Worm (Caenorhabditis elegans) whole organism, L2 larva: ENCODE measurements around the gene F09C6.16.

Experiments used
- C34F6.9 ChIP-seq: fragments of 150-350 bp; optimal IDR thresholded peaks from 2 replicates; lab custom pipeline; 2014; ENCODE audit warnings: missing biosample characterization, missing genetic modification characterization
- R02D3.7 ChIP-seq: fragments of 150-350 bp; optimal IDR thresholded peaks from 2 replicates; lab custom pipeline; 2014; ENCODE audit warnings: missing biosample characterization, missing genetic modification characterization
- ZK546.5 ChIP-seq: sonication (generic microtip); optimal IDR thresholded peaks from 2 replicates; lab custom pipeline; 2017; ENCODE audit warnings: missing biosample characterization, missing genetic modification characterization
- alr-1 ChIP-seq: fragments of 150-350 bp; optimal IDR thresholded peaks from 2 replicates; lab custom pipeline; 2014; ENCODE audit warnings: missing biosample characterization, missing genetic modification characterization
- ama-1 ChIP-seq: fragments of 150-350 bp; optimal IDR thresholded peaks from 2 replicates; lab custom pipeline; 2018; ENCODE audit warnings: inconsistent platforms
- blmp-1 ChIP-seq: sonication (generic microtip); optimal IDR thresholded peaks from 2 replicates; lab custom pipeline; 2017; ENCODE audit warnings: missing genetic modification characterization, mild to moderate bottlenecking, missing compliant biosample characterization, antibody characterized with exemption, moderate library complexity; ENCODE audit not compliant: insufficient read depth
- ceh-16 ChIP-seq: fragments of 150-350 bp; optimal IDR thresholded peaks from 2 replicates; lab custom pipeline; 2014; ENCODE audit warnings: missing biosample characterization, missing genetic modification characterization
- ceh-82 ChIP-seq: fragments of 150-350 bp; optimal IDR thresholded peaks from 2 replicates; lab custom pipeline; 2014; ENCODE audit warnings: missing biosample characterization, missing genetic modification characterization
- crh-2 ChIP-seq: sonication (generic microtip); optimal IDR thresholded peaks from 2 replicates; lab custom pipeline; 2017; ENCODE audit warnings: missing biosample characterization, missing genetic modification characterization
- egl-27 ChIP-seq: sonication (generic microtip); optimal IDR thresholded peaks from 3 replicates; lab custom pipeline; 2017; ENCODE audit warnings: missing biosample characterization, missing genetic modification reagents, missing genetic modification characterization
- elt-3 ChIP-seq: sonication (generic microtip); optimal IDR thresholded peaks from 2 replicates; lab custom pipeline; 2017; ENCODE audit warnings: missing biosample characterization, missing genetic modification characterization
- fos-1 ChIP-seq: fragments of 150-350 bp; optimal IDR thresholded peaks from 2 replicates; lab custom pipeline; 2014; ENCODE audit warnings: missing biosample characterization, missing genetic modification characterization
- lin-11 ChIP-seq: fragments of 150-350 bp; sonication (generic microtip); optimal IDR thresholded peaks from 2 replicates; lab custom pipeline; 2014; ENCODE audit warnings: missing biosample characterization, missing genetic modification characterization, inconsistent platforms, mixed read lengths
- lin-13 ChIP-seq: fragments of 150-350 bp; optimal IDR thresholded peaks from 2 replicates; lab custom pipeline; 2014; ENCODE audit warnings: missing biosample characterization, missing genetic modification reagents, missing genetic modification characterization
- lin-39 ChIP-seq: fragments of 150-350 bp; optimal IDR thresholded peaks from 2 replicates; lab custom pipeline; 2014; ENCODE audit warnings: missing biosample characterization, missing genetic modification reagents, missing genetic modification characterization
- mbf-1 ChIP-seq: sonication (generic microtip); optimal IDR thresholded peaks from 2 replicates; lab custom pipeline; 2017; ENCODE audit warnings: missing biosample characterization, missing genetic modification characterization
- nhr-10 ChIP-seq: sonication (generic microtip); optimal IDR thresholded peaks from 2 replicates; lab custom pipeline; 2017; ENCODE audit warnings: missing biosample characterization, missing genetic modification characterization
- nhr-11 ChIP-seq: fragments of 150-350 bp; optimal IDR thresholded peaks from 2 replicates; lab custom pipeline; 2014; ENCODE audit warnings: missing biosample characterization, missing genetic modification characterization
- nhr-12 ChIP-seq: fragments of 150-350 bp; optimal IDR thresholded peaks from 2 replicates; lab custom pipeline; 2014; ENCODE audit warnings: missing biosample characterization, missing genetic modification characterization
- nhr-129 ChIP-seq: fragments of 150-350 bp; optimal IDR thresholded peaks from 2 replicates; lab custom pipeline; 2014; ENCODE audit warnings: missing biosample characterization, missing genetic modification characterization
- nhr-23 ChIP-seq: fragments of 150-350 bp; optimal IDR thresholded peaks from 2 replicates; lab custom pipeline; 2014; ENCODE audit warnings: missing biosample characterization, missing genetic modification reagents, missing genetic modification characterization
- nhr-237 ChIP-seq: fragments of 150-350 bp; optimal IDR thresholded peaks from 2 replicates; lab custom pipeline; 2014; ENCODE audit warnings: missing biosample characterization, missing genetic modification characterization
- nhr-25 ChIP-seq: fragments of 150-350 bp; sonication (generic microtip); optimal IDR thresholded peaks from 3 replicates; lab custom pipeline; 2014; ENCODE audit warnings: missing biosample characterization, missing genetic modification characterization
- nhr-6 ChIP-seq: fragments of 150-350 bp; optimal IDR thresholded peaks from 2 replicates; lab custom pipeline; 2014; ENCODE audit warnings: missing biosample characterization, missing genetic modification characterization
- nhr-77 ChIP-seq: fragments of 150-350 bp; optimal IDR thresholded peaks from 2 replicates; lab custom pipeline; 2014; ENCODE audit warnings: missing biosample characterization, missing genetic modification characterization
- sem-4 ChIP-seq: fragments of 150-350 bp; optimal IDR thresholded peaks from 2 replicates; lab custom pipeline; 2014; ENCODE audit warnings: missing biosample characterization, missing genetic modification reagents, missing genetic modification characterization
- sma-3 ChIP-seq: sonication (generic microtip); optimal IDR thresholded peaks from 2 replicates; lab custom pipeline; 2016; ENCODE audit warnings: missing genetic modification reagents, missing genetic modification characterization, missing compliant biosample characterization
- sma-9 ChIP-seq, 2 experiments: fragments of 150-350 bp in 1 of 2; sonication (generic microtip) in 1 of 2; optimal IDR thresholded peaks; 2 replicates each; lab custom pipeline; 2014 to 2016; ENCODE audit warnings: missing genetic modification characterization in 2 of 2, mild to moderate bottlenecking in 1 of 2, missing biosample characterization in 1 of 2, missing compliant biosample characterization in 1 of 2, missing genetic modification reagents in 1 of 2, moderate library complexity in 1 of 2
- unc-39 ChIP-seq: fragments of 150-350 bp; optimal IDR thresholded peaks from 2 replicates; lab custom pipeline; 2014; ENCODE audit warnings: missing biosample characterization, missing genetic modification characterization
- unc-62 ChIP-seq: fragments of 150-350 bp; optimal IDR thresholded peaks from 2 replicates; lab custom pipeline; 2014; ENCODE audit warnings: missing biosample characterization, missing genetic modification reagents, missing genetic modification characterization
- zag-1 ChIP-seq: fragments of 150-350 bp; optimal IDR thresholded peaks from 2 replicates; lab custom pipeline; 2014; ENCODE audit warnings: missing biosample characterization, missing genetic modification characterization
- ztf-1 ChIP-seq: fragments of 200-800 bp; sonication (Bioruptor generic); conservative IDR thresholded peaks from 2 replicates; pipeline ENCODE4 v1.3.6; 2022; ENCODE audit warnings: missing genetic modification characterization, missing compliant biosample characterization
- ztf-11 ChIP-seq: sonication (generic microtip); optimal IDR thresholded peaks from 2 replicates; lab custom pipeline; 2017; ENCODE audit warnings: missing biosample characterization, missing genetic modification characterization

The F09C6.16 gene

ce11 chrV:16919675-16920074 is 9.9 kb upstream of the F09C6.16 start:
- TF ChIP-seq nhr-12 (tag; lab: Kevin White, UChicago) (no peak), nhr-10 (tag; lab: Kevin White, UChicago) (no peak), lin-11 (no peak), mbf-1 (tag; lab: Kevin White, UChicago) (no peak), nhr-25 (tag; lab: Kevin White, UChicago) (no peak), crh-2 (tag; lab: Kevin White, UChicago) (no peak), C34F6.9 (tag; lab: Kevin White, UChicago) (no peak), nhr-237 (no peak), lin-39 (tag; lab: Kevin White, UChicago) (no peak), elt-3 (tag; lab: Kevin White, UChicago) (no peak), ceh-16 (tag; lab: Kevin White, UChicago) (no peak), blmp-1 (tag; lab: Kevin White, UChicago) (no peak), zag-1 (tag; lab: Kevin White, UChicago) (no peak), lin-13 (no peak), R02D3.7 (no peak), ztf-11 (tag; lab: Kevin White, UChicago) (no peak)
- TF ChIP-seq, all 48 proteins: peak for 0

ce11 chrV:16918378-16918777 is 8.6 kb upstream of the F09C6.16 start, which contains the start of the genes fbxa-206 and Y102A5C.2:
TSS of gene fbxa-206 (minus strand) at chrV:16918478.
TSS of gene Y102A5C.2 (plus strand) at chrV:16918731.
- TF ChIP-seq sma-3 (GFP tag; lab: Kevin White, UChicago) (no peak), ztf-11 (tag; lab: Kevin White, UChicago) (no peak), blmp-1 (tag; lab: Kevin White, UChicago) (no peak), sma-9 (GFP tag; optimal IDR thresholded peaks at IDR 0.05; lab: Kevin White, UChicago) (no peak), sma-9 (tag; optimal IDR thresholded peaks at IDR 0.05; lab: Kevin White, UChicago) (no peak), ama-1 (lab: Kevin White, UChicago) (no peak), alr-1 (no peak), nhr-6 (no peak), nhr-77 (tag; lab: Kevin White, UChicago) (no peak), ceh-82 (tag; lab: Kevin White, UChicago) (no peak), ZK546.5 (tag; lab: Kevin White, UChicago) (no peak), egl-27 (tag; lab: Kevin White, UChicago) (no peak), nhr-25 (tag; lab: Kevin White, UChicago) (no peak), elt-3 (tag; lab: Kevin White, UChicago) (no peak)

DNA sequence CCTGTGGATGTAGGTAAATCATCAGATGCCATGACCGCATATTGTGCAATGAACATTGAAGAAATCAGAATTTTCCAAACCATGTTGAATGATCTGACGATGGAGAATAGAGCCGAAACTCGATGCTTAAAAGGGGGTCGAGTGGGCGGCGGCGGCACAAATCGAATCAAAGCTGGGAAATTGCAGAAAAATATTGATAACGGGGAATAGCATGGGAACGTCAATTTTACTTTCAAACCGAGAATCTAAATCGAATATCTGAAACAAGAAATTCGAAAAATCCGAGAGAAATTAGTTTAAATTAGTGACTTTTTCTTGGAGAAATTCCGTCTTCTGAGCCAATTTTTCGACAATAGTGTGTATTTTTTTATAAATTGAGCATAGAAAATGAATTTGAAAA is 6.3 kb upstream of the F09C6.16 start, which contains the start of gene F09C6.10:
Gene F09C6.10 (minus strand): TSS at position 101 of the 400 bp plus-strand sequence.
- no peak for TF ChIP-seq nhr-11
- TF ChIP-seq unc-62 (GFP tag; lab: Kevin White, UChicago): no peak
- no peak for TF ChIP-seq nhr-10 (tag; lab: Kevin White, UChicago)
- no peak for TF ChIP-seq nhr-6
- no peak for TF ChIP-seq ZK546.5 (tag; lab: Kevin White, UChicago)
- TF ChIP-seq nhr-129 (tag; lab: Kevin White, UChicago): no peak
- TF ChIP-seq unc-39: no peak
- no peak for TF ChIP-seq nhr-237
- TF ChIP-seq nhr-23 (tag; lab: Kevin White, UChicago): no peak
- TF ChIP-seq fos-1 (tag; lab: Kevin White, UChicago): no peak
- TF ChIP-seq zag-1 (tag; lab: Kevin White, UChicago): no peak

DNA sequence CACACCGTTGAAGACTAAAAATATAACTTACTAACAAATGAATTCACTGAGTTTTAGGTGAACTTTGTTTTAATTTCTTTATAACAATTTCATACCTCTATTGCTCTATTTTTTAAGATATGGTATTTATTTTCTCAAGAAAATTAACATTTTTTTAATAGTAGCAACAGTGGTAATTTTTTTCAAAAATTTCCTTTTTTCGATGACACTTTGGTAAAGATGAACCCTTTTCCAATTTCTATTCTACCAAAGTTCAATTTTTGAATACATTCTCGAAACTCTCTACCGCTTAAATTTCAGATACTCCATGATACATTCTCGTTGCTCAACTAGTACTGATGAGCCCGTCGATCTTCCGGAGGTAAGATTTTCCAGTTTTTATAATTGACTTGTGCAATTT is 2.2 kb upstream of the F09C6.16 start, which contains the start of gene nhr-116:
Gene nhr-116 (plus strand): TSS at position 301 of the 400 bp plus-strand sequence.
- no peak for TF ChIP-seq nhr-6
- no peak for TF ChIP-seq nhr-25 (tag; lab: Kevin White, UChicago)
- no peak for TF ChIP-seq nhr-23 (tag; lab: Kevin White, UChicago)
- TF ChIP-seq sem-4 (tag; lab: Kevin White, UChicago): no peak
- TF ChIP-seq fos-1 (tag; lab: Kevin White, UChicago): no peak
- TF ChIP-seq ztf-1 (GFP tag; lab: Robert Waterston, UW): no peak
- TF ChIP-seq blmp-1 (tag; lab: Kevin White, UChicago): no peak
- TF ChIP-seq, all 48 proteins: peak for 0

DNA sequence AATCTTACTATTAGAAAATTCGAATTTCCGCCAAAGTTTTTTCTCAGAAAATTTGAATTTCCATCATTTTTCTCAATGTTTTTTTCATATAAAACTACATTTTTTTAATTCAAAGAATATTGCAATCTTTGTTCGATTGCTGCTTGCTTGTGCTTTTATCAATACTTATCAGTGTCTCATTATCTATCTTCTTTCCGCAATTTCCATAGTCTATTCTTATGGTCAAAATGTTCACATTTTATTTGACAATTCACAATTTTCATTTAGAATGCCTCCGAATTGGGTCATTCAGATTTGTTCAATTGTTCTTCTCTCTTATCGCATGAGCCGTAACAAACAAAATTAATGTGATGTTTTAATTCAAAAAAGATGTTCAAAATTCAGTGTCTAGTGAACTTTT is 1.5 kb upstream of the F09C6.16 start:
- TF ChIP-seq nhr-10 (tag; lab: Kevin White, UChicago) (no peak), fos-1 (tag; lab: Kevin White, UChicago) (peak; percentile 44)
